Worm (Caenorhabditis elegans) whole organism, L1 larva: Measurements from ENCODE around the gene hsp-16.41.

Experiments
- ceh-82 ChIP-seq, 3 experiments: fragments of 150-350 bp in 1 of 3; sonication (generic microtip) in 2 of 3; optimal IDR thresholded peaks; 2 replicates each; lab custom pipeline; 2014 to 2017; ENCODE audit warnings: missing biosample characterization in 3 of 3, missing genetic modification characterization in 3 of 3
- nhr-77 ChIP-seq: fragments of 150-350 bp; optimal IDR thresholded peaks from 2 replicates; lab custom pipeline; 2014; ENCODE audit warnings: missing biosample characterization, missing genetic modification characterization

- no peak for TF ChIP-seq ceh-82 (tag; optimal IDR thresholded peaks at IDR 0.05; lab: Kevin White, UChicago)
- no peak for TF ChIP-seq nhr-77
Observed at ce11 chrV:1811035-1811434, 6.1 kb downstream of the hsp-16.41 start, which contains the start of gene Y46H3A.4.
